Worm (Caenorhabditis elegans): ENCODE measurements around the gene F53H1.3.

F53H1.3 gene

ce11 chrIV:1358109-1358508 lies 29.1 kb downstream of the F53H1.3 start:
- TF ChIP-seq blmp-1 (tag; optimal IDR thresholded peaks at IDR 0.05) (no peak), ceh-83 (GFP tag; optimal IDR thresholded peaks at IDR 0.05) (peak; percentile 59), sptf-1 (tag; optimal IDR thresholded peaks at IDR 0.05) (peak; percentile 46), elt-1 (tag; optimal IDR thresholded peaks at IDR 0.05; ENCODE audit: borderline replicate concordance, insufficient read depth) (no peak)

DNA sequence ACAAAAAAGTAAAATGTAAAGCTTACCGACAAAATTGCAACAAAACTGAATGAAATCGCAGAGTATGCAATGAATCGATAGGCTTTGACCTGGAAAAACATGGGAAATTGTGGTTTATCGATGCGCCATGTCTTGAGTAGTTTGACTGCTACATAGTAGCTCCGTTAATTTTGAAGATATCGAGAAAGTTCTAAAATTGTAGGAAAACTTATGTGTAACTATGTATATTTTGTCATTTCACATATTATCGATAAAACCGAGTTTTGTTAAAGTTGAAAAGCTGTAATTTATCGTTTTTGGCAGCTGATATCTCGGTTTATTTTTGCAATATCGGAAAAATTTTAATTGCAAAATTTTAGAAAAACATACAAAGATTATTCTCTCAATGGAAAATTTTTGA lies 30.2 kb downstream of the F53H1.3 start, which contains the start of gene col-105:
Gene col-105 (minus strand): TSS at position 101 of the 400 bp plus-strand sequence.
- TF ChIP-seq nhr-12 (tag; optimal IDR thresholded peaks at IDR 0.05) = no peak
- no peak for TF ChIP-seq ceh-83 (GFP tag; optimal IDR thresholded peaks at IDR 0.05)
- no peak for TF ChIP-seq lsy-2 (tag; optimal IDR thresholded peaks at IDR 0.05)
- TF ChIP-seq ceh-39 (tag; optimal IDR thresholded peaks at IDR 0.05) = no peak
- TF ChIP-seq mab-5 (tag; optimal IDR thresholded peaks at IDR 0.05) = no peak
- TF ChIP-seq elt-1 (tag; optimal IDR thresholded peaks at IDR 0.05; ENCODE audit: borderline replicate concordance, insufficient read depth) = no peak
- TF ChIP-seq ceh-43 (GFP tag; optimal IDR thresholded peaks at IDR 0.05) = no peak
- TF ChIP-seq mls-2 (tag; optimal IDR thresholded peaks at IDR 0.05) = no peak
- no peak for TF ChIP-seq flh-1 (GFP tag; optimal IDR thresholded peaks at IDR 0.05)
- TF ChIP-seq lin-13 (tag; optimal IDR thresholded peaks at IDR 0.05) = no peak
- no peak for TF ChIP-seq unc-120 (tag; optimal IDR thresholded peaks at IDR 0.05; ENCODE audit: poor library complexity, severe bottlenecking)
- TF ChIP-seq ham-2 (GFP tag; optimal IDR thresholded peaks at IDR 0.05) = no peak
- no peak for TF ChIP-seq nhr-237 (tag; optimal IDR thresholded peaks at IDR 0.05)

ce11 chrIV:1361616-1362228 lies 32.8 kb downstream of the F53H1.3 start:
- peak; percentile 44 for TF ChIP-seq cnd-1 (tag; optimal IDR thresholded peaks at IDR 0.05)
- TF ChIP-seq unc-120 (tag; optimal IDR thresholded peaks at IDR 0.05; ENCODE audit: poor library complexity, severe bottlenecking) = peak; percentile 21
- TF ChIP-seq elt-3 (tag; optimal IDR thresholded peaks at IDR 0.05) = no peak
- peak; percentile 80 for TF ChIP-seq lin-32 (GFP tag; optimal IDR thresholded peaks at IDR 0.05)
- peak; percentile 11 for TF ChIP-seq M03D4.4 (tag; optimal IDR thresholded peaks at IDR 0.05)
- TF ChIP-seq hlh-1 (tag; optimal IDR thresholded peaks at IDR 0.05) = peak; percentile 94

ce11 chrIV:1365771-1366170 lies 36.8 kb downstream of the F53H1.3 start:
- no peak for TF ChIP-seq lin-13 (tag; optimal IDR thresholded peaks at IDR 0.05)

- TF ChIP-seq nhr-28 (tag; optimal IDR thresholded peaks at IDR 0.05) (no peak), snpc-4 (tag; optimal IDR thresholded peaks at IDR 0.05) (no peak), ces-1 (GFP tag; optimal IDR thresholded peaks at IDR 0.05) (no peak), hlh-1 (tag; optimal IDR thresholded peaks at IDR 0.05) (no peak), pha-4 (tag; optimal IDR thresholded peaks at IDR 0.05) (no peak), sem-2 (GFP tag; optimal IDR thresholded peaks at IDR 0.05) (no peak), elt-1 (tag; optimal IDR thresholded peaks at IDR 0.05; ENCODE audit: borderline replicate concordance, insufficient read depth) (no peak), nhr-237 (tag; optimal IDR thresholded peaks at IDR 0.05) (no peak), unc-62 (GFP tag; optimal IDR thresholded peaks at IDR 0.05) (no peak), lsy-2 (tag; optimal IDR thresholded peaks at IDR 0.05) (no peak), flh-1 (GFP tag; optimal IDR thresholded peaks at IDR 0.05) (no peak), elt-3 (tag; optimal IDR thresholded peaks at IDR 0.05) (no peak), tbx-8 (GFP tag; optimal IDR thresholded peaks at IDR 0.05) (no peak), ceh-39 (tag; optimal IDR thresholded peaks at IDR 0.05) (no peak), mab-5 (tag; optimal IDR thresholded peaks at IDR 0.05) (no peak)
Measured at ce11 chrIV:1367041-1367440, 38.1 kb downstream of the F53H1.3 start.

DNA sequence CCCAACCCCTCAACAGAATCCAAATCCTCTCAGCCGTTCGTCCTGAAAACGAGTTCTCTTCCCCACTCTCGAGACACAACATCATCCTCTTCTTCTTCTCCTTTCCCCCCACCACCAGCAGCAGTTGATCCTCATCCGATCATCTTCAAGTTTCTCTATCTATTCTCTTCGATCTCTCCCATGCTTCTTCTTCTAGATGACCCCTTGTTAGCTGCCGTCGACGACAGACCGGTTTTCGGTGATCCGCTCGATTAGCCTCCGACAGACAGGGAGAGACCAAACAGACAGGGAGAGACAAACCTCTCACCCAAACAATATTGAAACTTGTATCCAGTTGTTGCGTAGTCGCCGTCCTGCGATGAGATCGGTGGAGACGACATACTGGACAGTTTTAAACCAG lies 42.3 kb downstream of the F53H1.3 start:
- TF ChIP-seq ceh-83 (GFP tag; optimal IDR thresholded peaks at IDR 0.05) (no peak), tbx-8 (GFP tag; optimal IDR thresholded peaks at IDR 0.05) (no peak), cnd-1 (tag; optimal IDR thresholded peaks at IDR 0.05) (no peak), sptf-1 (tag; optimal IDR thresholded peaks at IDR 0.05) (no peak), nhr-237 (tag; optimal IDR thresholded peaks at IDR 0.05) (no peak), bed-3 (GFP tag; optimal IDR thresholded peaks at IDR 0.05) (no peak), drap-1 (GFP tag; optimal IDR thresholded peaks at IDR 0.05) (no peak), unc-62 (GFP tag; optimal IDR thresholded peaks at IDR 0.05) (no peak), unc-39 (tag; optimal IDR thresholded peaks at IDR 0.05) (no peak), snpc-4 (tag; optimal IDR thresholded peaks at IDR 0.05) (no peak), mab-5 (tag; optimal IDR thresholded peaks at IDR 0.05) (no peak), ztf-11 (tag; optimal IDR thresholded peaks at IDR 0.05) (no peak), elt-3 (tag; optimal IDR thresholded peaks at IDR 0.05) (no peak), pha-4 (tag; optimal IDR thresholded peaks at IDR 0.05) (no peak), mls-2 (tag; optimal IDR thresholded peaks at IDR 0.05) (no peak), sem-2 (GFP tag; optimal IDR thresholded peaks at IDR 0.05) (no peak), elt-1 (tag; optimal IDR thresholded peaks at IDR 0.05; ENCODE audit: borderline replicate concordance, insufficient read depth) (no peak), unc-120 (tag; optimal IDR thresholded peaks at IDR 0.05; ENCODE audit: poor library complexity, severe bottlenecking) (no peak)
